Worm (Caenorhabditis elegans) whole organism, L2 larva: ENCODE data around the gene srh-20.

Experiments
- F13H6.1 ChIP-seq: sonication (generic microtip); optimal IDR thresholded peaks from 2 replicates; lab custom pipeline; 2016; ENCODE audit warnings: missing genetic modification characterization, missing compliant biosample characterization
- R02D3.7 ChIP-seq: fragments of 150-350 bp; optimal IDR thresholded peaks from 2 replicates; lab custom pipeline; 2014; ENCODE audit warnings: missing biosample characterization, missing genetic modification characterization
- Y55F3AM.14 ChIP-seq: fragments of 200-800 bp; sonication (Bioruptor generic); optimal IDR thresholded peaks from 2 replicates; lab custom pipeline; 2018; ENCODE audit warnings: mild to moderate bottlenecking, missing genetic modification characterization, missing compliant biosample characterization
- ZK546.5 ChIP-seq: sonication (generic microtip); optimal IDR thresholded peaks from 2 replicates; lab custom pipeline; 2017; ENCODE audit warnings: missing biosample characterization, missing genetic modification characterization
- alr-1 ChIP-seq: fragments of 150-350 bp; optimal IDR thresholded peaks from 2 replicates; lab custom pipeline; 2014; ENCODE audit warnings: missing biosample characterization, missing genetic modification characterization
- aly-2 ChIP-seq: fragments of 150-350 bp; optimal IDR thresholded peaks from 2 replicates; lab custom pipeline; 2014; ENCODE audit warnings: missing biosample characterization, missing genetic modification characterization
- ama-1 ChIP-seq: fragments of 150-350 bp; optimal IDR thresholded peaks from 2 replicates; lab custom pipeline; 2018; ENCODE audit warnings: inconsistent platforms
- blmp-1 ChIP-seq: sonication (generic microtip); optimal IDR thresholded peaks from 2 replicates; lab custom pipeline; 2017; ENCODE audit warnings: missing genetic modification characterization, mild to moderate bottlenecking, missing compliant biosample characterization, antibody characterized with exemption, moderate library complexity; ENCODE audit not compliant: insufficient read depth
- ceh-82 ChIP-seq: fragments of 150-350 bp; optimal IDR thresholded peaks from 2 replicates; lab custom pipeline; 2014; ENCODE audit warnings: missing biosample characterization, missing genetic modification characterization
- dmd-4 ChIP-seq: sonication (generic microtip); optimal IDR thresholded peaks from 2 replicates; lab custom pipeline; 2017; ENCODE audit warnings: missing biosample characterization, missing genetic modification characterization
- egl-27 ChIP-seq: sonication (generic microtip); optimal IDR thresholded peaks from 3 replicates; lab custom pipeline; 2017; ENCODE audit warnings: missing biosample characterization, missing genetic modification reagents, missing genetic modification characterization
- gmeb-1 ChIP-seq: fragments of 150-350 bp; optimal IDR thresholded peaks from 2 replicates; lab custom pipeline; 2014; ENCODE audit warnings: missing biosample characterization, missing genetic modification characterization
- lin-11 ChIP-seq: fragments of 150-350 bp; sonication (generic microtip); optimal IDR thresholded peaks from 2 replicates; lab custom pipeline; 2014; ENCODE audit warnings: missing biosample characterization, missing genetic modification characterization, inconsistent platforms, mixed read lengths
- lin-39 ChIP-seq: fragments of 150-350 bp; optimal IDR thresholded peaks from 2 replicates; lab custom pipeline; 2014; ENCODE audit warnings: missing biosample characterization, missing genetic modification reagents, missing genetic modification characterization
- lsy-2 ChIP-seq, 2 experiments: fragments of 150-350 bp in 1 of 2; sonication (generic microtip) in 1 of 2; optimal IDR thresholded peaks; 2 replicates each; lab custom pipeline; 2014 to 2017; ENCODE audit warnings: missing biosample characterization in 2 of 2, missing genetic modification characterization in 2 of 2
- mab-5 ChIP-seq: fragments of 150-350 bp; optimal IDR thresholded peaks from 2 replicates; lab custom pipeline; 2014; ENCODE audit warnings: missing biosample characterization, missing genetic modification characterization
- nhr-10 ChIP-seq: sonication (generic microtip); optimal IDR thresholded peaks from 2 replicates; lab custom pipeline; 2017; ENCODE audit warnings: missing biosample characterization, missing genetic modification characterization
- nhr-11 ChIP-seq: fragments of 150-350 bp; optimal IDR thresholded peaks from 2 replicates; lab custom pipeline; 2014; ENCODE audit warnings: missing biosample characterization, missing genetic modification characterization
- nhr-12 ChIP-seq: fragments of 150-350 bp; optimal IDR thresholded peaks from 2 replicates; lab custom pipeline; 2014; ENCODE audit warnings: missing biosample characterization, missing genetic modification characterization
- nhr-129 ChIP-seq: fragments of 150-350 bp; optimal IDR thresholded peaks from 2 replicates; lab custom pipeline; 2014; ENCODE audit warnings: missing biosample characterization, missing genetic modification characterization
- nhr-21 ChIP-seq: fragments of 150-350 bp; optimal IDR thresholded peaks from 2 replicates; lab custom pipeline; 2014; ENCODE audit warnings: missing biosample characterization, missing genetic modification characterization
- nhr-23 ChIP-seq: fragments of 150-350 bp; optimal IDR thresholded peaks from 2 replicates; lab custom pipeline; 2014; ENCODE audit warnings: missing biosample characterization, missing genetic modification reagents, missing genetic modification characterization
- nhr-237 ChIP-seq: fragments of 150-350 bp; optimal IDR thresholded peaks from 2 replicates; lab custom pipeline; 2014; ENCODE audit warnings: missing biosample characterization, missing genetic modification characterization
- nhr-77 ChIP-seq: fragments of 150-350 bp; optimal IDR thresholded peaks from 2 replicates; lab custom pipeline; 2014; ENCODE audit warnings: missing biosample characterization, missing genetic modification characterization
- peb-1 ChIP-seq: fragments of 150-350 bp; optimal IDR thresholded peaks from 2 replicates; lab custom pipeline; 2014; ENCODE audit warnings: missing biosample characterization, missing genetic modification characterization
- sem-4 ChIP-seq: fragments of 150-350 bp; optimal IDR thresholded peaks from 2 replicates; lab custom pipeline; 2014; ENCODE audit warnings: missing biosample characterization, missing genetic modification reagents, missing genetic modification characterization
- skn-1 ChIP-seq: sonication (generic microtip); optimal IDR thresholded peaks from 2 replicates; lab custom pipeline; 2017; ENCODE audit warnings: missing biosample characterization, missing genetic modification characterization
- sma-9 ChIP-seq, 2 experiments: fragments of 150-350 bp in 1 of 2; sonication (generic microtip) in 1 of 2; optimal IDR thresholded peaks; 2 replicates each; lab custom pipeline; 2014 to 2016; ENCODE audit warnings: missing genetic modification characterization in 2 of 2, mild to moderate bottlenecking in 1 of 2, missing biosample characterization in 1 of 2, missing compliant biosample characterization in 1 of 2, missing genetic modification reagents in 1 of 2, moderate library complexity in 1 of 2
- unc-39 ChIP-seq: fragments of 150-350 bp; optimal IDR thresholded peaks from 2 replicates; lab custom pipeline; 2014; ENCODE audit warnings: missing biosample characterization, missing genetic modification characterization
- unc-55 ChIP-seq: fragments of 150-350 bp; sonication (generic microtip); optimal IDR thresholded peaks from 3 replicates; lab custom pipeline; 2014; ENCODE audit warnings: missing biosample characterization, missing genetic modification reagents, missing genetic modification characterization
- ztf-1 ChIP-seq: fragments of 200-800 bp; sonication (Bioruptor generic); conservative IDR thresholded peaks from 2 replicates; pipeline ENCODE4 v1.3.6; 2022; ENCODE audit warnings: missing genetic modification characterization, missing compliant biosample characterization

srh-20 gene

DNA sequence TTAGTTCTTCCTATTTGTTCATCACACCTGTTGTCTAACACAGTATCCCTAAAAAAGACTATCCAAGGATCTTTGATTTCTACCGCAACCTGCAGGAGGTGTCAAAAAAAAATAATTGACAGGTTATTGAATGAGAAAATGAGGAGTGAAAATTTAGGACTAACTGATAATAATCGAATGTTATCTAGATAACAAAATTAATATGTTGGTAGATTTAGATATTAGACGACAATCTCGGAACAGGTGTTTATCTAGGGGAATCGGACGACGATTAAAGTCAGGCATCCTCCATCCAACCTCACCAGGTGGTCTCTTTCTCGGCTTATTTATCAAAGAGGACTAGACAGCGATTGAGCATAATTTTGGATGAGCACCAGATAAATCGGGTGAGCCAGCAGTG, 44.1 kb downstream of the srh-20 start:
- TF ChIP-seq lin-39 (tag; lab: Kevin White, UChicago), result no peak
- no peak for TF ChIP-seq sma-9 (GFP tag; optimal IDR thresholded peaks at IDR 0.05; lab: Kevin White, UChicago)
- no peak for TF ChIP-seq sma-9 (tag; optimal IDR thresholded peaks at IDR 0.05; lab: Kevin White, UChicago)
- no peak for TF ChIP-seq blmp-1
- TF ChIP-seq R02D3.7 (tag; lab: Kevin White, UChicago), result no peak
- no peak for TF ChIP-seq skn-1 (tag; lab: Kevin White, UChicago)
- no peak for TF ChIP-seq dmd-4 (tag; lab: Kevin White, UChicago)
- no peak for TF ChIP-seq nhr-11 (tag; lab: Kevin White, UChicago)
- no peak for TF ChIP-seq sem-4 (tag; lab: Kevin White, UChicago)
- TF ChIP-seq mab-5 (tag; lab: Kevin White, UChicago), result no peak
- no peak for TF ChIP-seq lsy-2 (tag; optimal IDR thresholded peaks at IDR 0.05; lab: Kevin White, UChicago)
- TF ChIP-seq nhr-23 (tag; lab: Kevin White, UChicago), result no peak
- TF ChIP-seq gmeb-1 (tag; lab: Kevin White, UChicago), result no peak
- TF ChIP-seq Y55F3AM.14 (GFP tag; lab: Kevin White, UChicago), result no peak
- no peak for TF ChIP-seq nhr-12 (tag; lab: Kevin White, UChicago)
- no peak for TF ChIP-seq nhr-237
- no peak for TF ChIP-seq ama-1
- no peak for TF ChIP-seq unc-39 (tag; lab: Kevin White, UChicago)
- TF ChIP-seq ceh-82 (tag; lab: Kevin White, UChicago), result no peak
- no peak for TF ChIP-seq unc-55 (GFP tag; lab: Kevin White, UChicago)
- no peak for TF ChIP-seq ztf-1 (GFP tag; lab: Robert Waterston, UW)

- TF ChIP-seq nhr-129 (tag; lab: Kevin White, UChicago) (peak; percentile 67), nhr-23 (tag; lab: Kevin White, UChicago) (no peak)
Measured at ce11 chrV:4969503-4969902, 44.8 kb downstream of the srh-20 start.

ce11 chrV:4972943-4973342, 48.2 kb downstream of the srh-20 start, which contains the start of gene srsx-9:
Gene srsx-9 (minus strand): TSS chrV:4973043.
- TF ChIP-seq peb-1 (tag; lab: Kevin White, UChicago) (no peak), unc-55 (GFP tag; lab: Kevin White, UChicago) (no peak), nhr-77 (tag; lab: Kevin White, UChicago) (no peak), Y55F3AM.14 (GFP tag; lab: Kevin White, UChicago) (no peak), mab-5 (tag; lab: Kevin White, UChicago) (no peak), blmp-1 (no peak), F13H6.1 (no peak), ZK546.5 (no peak), nhr-10 (tag; lab: Kevin White, UChicago) (no peak)

DNA sequence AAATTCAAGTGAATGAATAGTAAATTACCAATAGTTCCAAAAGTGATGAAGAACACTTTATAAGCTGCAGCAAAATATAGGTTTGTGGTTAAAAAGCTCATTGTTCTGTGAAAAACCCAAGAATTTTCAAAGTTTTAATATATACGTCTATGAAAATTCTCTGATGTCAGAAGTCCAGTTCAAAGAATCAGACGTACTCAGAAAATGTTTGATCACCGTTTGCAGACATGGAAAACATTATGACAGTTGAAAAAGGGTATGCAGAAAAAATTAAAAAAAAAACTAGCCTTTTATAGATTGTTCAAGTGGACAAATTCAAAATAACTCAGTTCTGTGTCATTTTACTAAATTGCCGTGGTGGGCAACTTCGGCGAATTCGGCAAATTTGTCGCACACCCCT, 50.0 kb downstream of the srh-20 start, which contains the start of gene srsx-10:
srsx-10 (minus strand) TSS at position 101 of the 400 bp plus-strand sequence.
- TF ChIP-seq lin-11 (tag; lab: Kevin White, UChicago) (no peak), nhr-21 (tag; lab: Kevin White, UChicago) (no peak), egl-27 (tag; lab: Kevin White, UChicago) (no peak), unc-55 (GFP tag; lab: Kevin White, UChicago) (no peak)

DNA sequence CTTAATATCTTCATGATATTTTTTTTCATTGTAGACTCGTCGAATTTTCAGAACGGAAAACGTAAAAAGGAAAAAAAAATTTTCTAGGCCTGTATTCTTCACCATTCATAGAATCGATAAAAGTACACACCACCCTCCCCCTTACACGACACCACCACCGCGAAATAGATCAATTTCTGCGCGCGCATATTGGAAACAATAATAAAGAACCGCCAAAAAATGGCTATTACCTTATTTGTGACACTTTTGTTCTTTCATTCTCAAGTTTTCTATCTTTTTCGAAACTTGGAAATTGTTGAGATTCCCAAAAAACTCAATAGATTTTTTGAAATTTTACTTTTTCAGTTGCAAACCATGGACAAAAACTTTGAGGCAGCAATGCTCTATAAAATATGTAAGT, 50.4 kb downstream of the srh-20 start, which contains the start of gene F26G5.1:
F26G5.1 (plus strand) TSS at position 339 of the 400 bp plus-strand sequence.
- no peak for TF ChIP-seq aly-2 (tag; lab: Kevin White, UChicago)
- no peak for TF ChIP-seq alr-1
- TF ChIP-seq, all 48 proteins: peak for 0
